Worm (Caenorhabditis elegans) whole organism, mixed stage, embryonic: Measurements from ENCODE around the gene ndub-8.
A peak's percentile ranks its signal among the peaks of the same experiment; 100 is the strongest.

ENCODE experiments used
- elt-1 ChIP-seq: sonication (generic microtip); optimal IDR thresholded peaks from 2 replicates; lab custom pipeline; 2017; ENCODE audit warnings: missing genetic modification characterization, mild to moderate bottlenecking, missing compliant biosample characterization, antibody characterized with exemption, moderate library complexity, borderline replicate concordance; ENCODE audit not compliant: insufficient read depth
- elt-3 ChIP-seq: fragments of 150-350 bp; optimal IDR thresholded peaks from 2 replicates; lab custom pipeline; 2014; ENCODE audit warnings: missing biosample characterization, missing genetic modification characterization
- flh-1 ChIP-seq: fragments of 200-800 bp; sonication (Bioruptor generic); optimal IDR thresholded peaks from 2 replicates; lab custom pipeline; 2018; ENCODE audit warnings: mild to moderate bottlenecking, missing genetic modification characterization, moderate library complexity, missing compliant biosample characterization
- lin-13 ChIP-seq: fragments of 150-350 bp; optimal IDR thresholded peaks from 2 replicates; lab custom pipeline; 2014; ENCODE audit warnings: missing biosample characterization, missing genetic modification characterization
- lsy-2 ChIP-seq: fragments of 150-350 bp; optimal IDR thresholded peaks from 2 replicates; lab custom pipeline; 2014; ENCODE audit warnings: missing biosample characterization, missing genetic modification characterization
- nhr-12 ChIP-seq: fragments of 150-350 bp; optimal IDR thresholded peaks from 2 replicates; lab custom pipeline; 2014; ENCODE audit warnings: missing biosample characterization, missing genetic modification characterization
- nhr-237 ChIP-seq: fragments of 150-350 bp; optimal IDR thresholded peaks from 2 replicates; lab custom pipeline; 2014; ENCODE audit warnings: missing biosample characterization, missing genetic modification characterization
- snpc-4 ChIP-seq: fragments of 150-350 bp; optimal IDR thresholded peaks from 2 replicates; lab custom pipeline; 2014; ENCODE audit warnings: missing biosample characterization, missing genetic modification characterization
- sptf-1 ChIP-seq: sonication (generic microtip); optimal IDR thresholded peaks from 2 replicates; lab custom pipeline; 2017; ENCODE audit warnings: mild to moderate bottlenecking, missing genetic modification characterization, moderate library complexity, missing compliant biosample characterization
- ztf-11 ChIP-seq: fragments of 150-350 bp; optimal IDR thresholded peaks from 2 replicates; lab custom pipeline; 2014; ENCODE audit warnings: missing biosample characterization, missing genetic modification characterization

- TF ChIP-seq ztf-11 (tag; lab: Kevin White, UChicago) (no peak), nhr-12 (tag; lab: Kevin White, UChicago) (no peak), flh-1 (GFP tag; lab: Kevin White, UChicago) (no peak), nhr-237 (tag; lab: Kevin White, UChicago) (peak; percentile 70), lsy-2 (tag; lab: Kevin White, UChicago) (peak; percentile 68), elt-3 (tag; lab: Kevin White, UChicago) (no peak), snpc-4 (tag; lab: Kevin White, UChicago) (no peak), elt-1 (tag; lab: Kevin White, UChicago) (no peak), sptf-1 (tag; lab: Kevin White, UChicago) (peak; percentile 32), lin-13 (tag; lab: Kevin White, UChicago) (peak; percentile 26)
Observed at ce11 chrII:13888278-13888677, 15.6 kb downstream of the ndub-8 start, which contains the start of gene mcd-1.
